Worm (Caenorhabditis elegans) whole organism, young adult: ENCODE results near the gene cdh-4.

Source experiments
- B0035.1 ChIP-seq: sonication (generic microtip); optimal IDR thresholded peaks from 2 replicates; lab custom pipeline; 2016; ENCODE audit warnings: missing genetic modification characterization, mild to moderate bottlenecking, missing compliant biosample characterization, missing genotype, missing genetic modification reagents
- B0336.3 ChIP-seq: fragments of 200-800 bp; sonication (Bioruptor generic); IDR thresholded peaks from 2 replicates; pipeline ENCODE4 v1.3.6; 2022; ENCODE audit warnings: missing genetic modification characterization, missing compliant biosample characterization
- C17E4.6 ChIP-seq: fragments of 200-800 bp; sonication (Bioruptor generic); IDR thresholded peaks from 2 replicates; pipeline ENCODE4 v1.3.6; 2022; ENCODE audit warnings: missing genetic modification reagents, missing genetic modification characterization, missing compliant biosample characterization
- F33H1.4 ChIP-seq: fragments of 200-800 bp; sonication (Bioruptor generic); IDR thresholded peaks from 2 replicates; pipeline ENCODE4 v1.3.6; 2022; ENCODE audit warnings: missing genetic modification reagents, missing genetic modification characterization, missing compliant biosample characterization
- F37B4.10 ChIP-seq: fragments of 200-800 bp; sonication (Bioruptor generic); IDR thresholded peaks from 2 replicates; pipeline ENCODE4 v1.3.6; 2022; ENCODE audit warnings: missing genetic modification characterization, missing compliant biosample characterization
- F49E8.2 ChIP-seq: sonication (generic microtip); optimal IDR thresholded peaks from 3 replicates; lab custom pipeline; 2017; ENCODE audit warnings: missing genetic modification characterization, mild to moderate bottlenecking, missing compliant biosample characterization, antibody characterized with exemption, moderate library complexity; ENCODE audit not compliant: insufficient read depth
- F57C9.4 ChIP-seq: sonication (generic microtip); optimal IDR thresholded peaks from 2 replicates; lab custom pipeline; 2017; ENCODE audit warnings: mild to moderate bottlenecking, missing genetic modification characterization, missing compliant biosample characterization
- K12H6.12 ChIP-seq: fragments of 200-800 bp; sonication (Bioruptor generic); optimal IDR thresholded peaks from 2 replicates; lab custom pipeline; 2018; ENCODE audit warnings: mild to moderate bottlenecking, missing genetic modification characterization, missing compliant biosample characterization
- T07F8.4 ChIP-seq: sonication (generic microtip); optimal IDR thresholded peaks from 2 replicates; lab custom pipeline; 2016; ENCODE audit warnings: mild to moderate bottlenecking, missing genetic modification characterization, moderate library complexity, missing compliant biosample characterization
- Y53G8AR.9 ChIP-seq: fragments of 200-800 bp; sonication (Bioruptor generic); conservative IDR thresholded peaks from 2 replicates; pipeline ENCODE4 v1.3.6; 2022; ENCODE audit warnings: missing genetic modification reagents, missing genetic modification characterization, missing compliant biosample characterization
- Y79H2A.3 ChIP-seq: fragments of 200-800 bp; sonication (Bioruptor generic); conservative IDR thresholded peaks from 2 replicates; pipeline ENCODE4 v1.3.6; 2022; ENCODE audit warnings: missing genetic modification reagents, missing genetic modification characterization, missing compliant biosample characterization
- aptf-2 ChIP-seq: fragments of 200-800 bp; sonication (Bioruptor generic); conservative IDR thresholded peaks from 2 replicates; pipeline ENCODE4 v1.3.6; 2022; ENCODE audit warnings: missing genetic modification reagents, missing genetic modification characterization, missing compliant biosample characterization
- aptf-3 ChIP-seq: fragments of 200-800 bp; sonication (Bioruptor generic); IDR thresholded peaks from 2 replicates; pipeline ENCODE4 v1.3.6; 2022; ENCODE audit warnings: missing genetic modification characterization, missing compliant biosample characterization
- atf-7 ChIP-seq: sonication (generic microtip); optimal IDR thresholded peaks from 2 replicates; lab custom pipeline; 2017; ENCODE audit warnings: mild to moderate bottlenecking, missing genetic modification characterization, missing compliant biosample characterization
- attf-6 ChIP-seq: fragments of 200-800 bp; sonication (Bioruptor generic); IDR thresholded peaks from 2 replicates; pipeline ENCODE4 v1.3.6; 2022; ENCODE audit warnings: missing genetic modification reagents, missing genetic modification characterization, missing compliant biosample characterization
- ccch-3 ChIP-seq: fragments of 200-800 bp; sonication (Bioruptor generic); optimal IDR thresholded peaks from 2 replicates; lab custom pipeline; 2018; ENCODE audit warnings: mild to moderate bottlenecking, missing genetic modification characterization, missing compliant biosample characterization
- ceh-100 ChIP-seq: fragments of 200-800 bp; sonication (Bioruptor generic); IDR thresholded peaks from 2 replicates; pipeline ENCODE4 v1.3.6; 2022; ENCODE audit warnings: missing genetic modification reagents, missing genetic modification characterization, missing compliant biosample characterization
- ceh-27 ChIP-seq: fragments of 200-800 bp; sonication (Bioruptor generic); optimal IDR thresholded peaks from 2 replicates; lab custom pipeline; 2018; ENCODE audit warnings: mild to moderate bottlenecking, missing genetic modification characterization, moderate library complexity, missing compliant biosample characterization
- ceh-40 ChIP-seq: fragments of 200-800 bp; sonication (Bioruptor generic); IDR thresholded peaks from 2 replicates; pipeline ENCODE4 v1.3.6; 2022; ENCODE audit warnings: missing genetic modification characterization, missing compliant biosample characterization
- chd-7 ChIP-seq: sonication (generic microtip); optimal IDR thresholded peaks from 2 replicates; lab custom pipeline; 2016; ENCODE audit warnings: mild to moderate bottlenecking, missing genetic modification characterization, moderate library complexity, missing compliant biosample characterization
- dpl-1 ChIP-seq: fragments of 150-350 bp; optimal IDR thresholded peaks from 2 replicates; lab custom pipeline; 2014; ENCODE audit warnings: missing biosample characterization, missing genetic modification reagents, missing genetic modification characterization
- egrh-3 ChIP-seq: fragments of 200-800 bp; sonication (Bioruptor generic); IDR thresholded peaks from 2 replicates; pipeline ENCODE4 v1.3.6; 2022; ENCODE audit warnings: missing genetic modification reagents, missing genetic modification characterization, missing compliant biosample characterization
- hlh-12 ChIP-seq: sonication (generic microtip); optimal IDR thresholded peaks from 2 replicates; lab custom pipeline; 2016; ENCODE audit warnings: missing genetic modification characterization, missing compliant biosample characterization
- hmg-1.2 ChIP-seq: fragments of 200-800 bp; sonication (Bioruptor generic); IDR thresholded peaks from 2 replicates; pipeline ENCODE4 v1.3.6; 2022; ENCODE audit warnings: missing genetic modification reagents, missing genetic modification characterization, missing compliant biosample characterization
- hmg-20 ChIP-seq: fragments of 200-800 bp; sonication (Bioruptor generic); IDR thresholded peaks from 2 replicates; pipeline ENCODE4 v1.3.6; 2022; ENCODE audit warnings: missing genetic modification reagents, missing genetic modification characterization, missing compliant biosample characterization
- hsf-1 ChIP-seq: fragments of 200-800 bp; sonication (Bioruptor generic); IDR thresholded peaks from 2 replicates; pipeline ENCODE4 v1.3.6; 2022; ENCODE audit warnings: missing genetic modification reagents, missing genetic modification characterization, missing compliant biosample characterization
- let-526 ChIP-seq: fragments of 200-800 bp; sonication (Bioruptor generic); IDR thresholded peaks from 2 replicates; pipeline ENCODE4 v1.3.6; 2022; ENCODE audit warnings: missing genetic modification reagents, missing genetic modification characterization, missing compliant biosample characterization
- lir-1 ChIP-seq: fragments of 200-800 bp; sonication (Bioruptor generic); conservative IDR thresholded peaks from 2 replicates; pipeline ENCODE4 v1.3.6; 2022; ENCODE audit warnings: missing genetic modification reagents, missing genetic modification characterization, missing compliant biosample characterization
- madf-3 ChIP-seq: fragments of 200-800 bp; sonication (Bioruptor generic); IDR thresholded peaks from 2 replicates; pipeline ENCODE4 v1.3.6; 2022; ENCODE audit warnings: missing genetic modification reagents, missing genetic modification characterization, missing compliant biosample characterization
- madf-6 ChIP-seq: fragments of 200-800 bp; sonication (Bioruptor generic); IDR thresholded peaks from 2 replicates; pipeline ENCODE4 v1.3.6; 2022; ENCODE audit warnings: missing genetic modification reagents, missing genetic modification characterization, missing compliant biosample characterization
- mel-28 ChIP-seq: sonication (generic microtip); optimal IDR thresholded peaks from 2 replicates; lab custom pipeline; 2016; ENCODE audit warnings: borderline replicate concordance, mild to moderate bottlenecking, missing genetic modification characterization, missing compliant biosample characterization
- mes-4 ChIP-seq: sonication (generic microtip); optimal IDR thresholded peaks from 2 replicates; lab custom pipeline; 2016; ENCODE audit warnings: missing genotype, missing genetic modification characterization, missing compliant biosample characterization
- nfyb-1 ChIP-seq: fragments of 200-800 bp; sonication (Bioruptor generic); IDR thresholded peaks from 2 replicates; pipeline ENCODE4 v1.3.6; 2022; ENCODE audit warnings: missing genetic modification reagents, missing genetic modification characterization, missing compliant biosample characterization
- nhr-120 ChIP-seq: fragments of 200-800 bp; sonication (Bioruptor generic); IDR thresholded peaks from 2 replicates; pipeline ENCODE4 v1.3.6; 2022; ENCODE audit warnings: missing genetic modification characterization, missing compliant biosample characterization
- nhr-179 ChIP-seq: sonication (generic microtip); optimal IDR thresholded peaks from 2 replicates; lab custom pipeline; 2016; ENCODE audit warnings: mild to moderate bottlenecking, missing genetic modification characterization, missing compliant biosample characterization
- nhr-27 ChIP-seq: fragments of 200-800 bp; sonication (Bioruptor generic); optimal IDR thresholded peaks from 2 replicates; lab custom pipeline; 2018; ENCODE audit warnings: mild to moderate bottlenecking, missing genetic modification characterization, moderate library complexity, missing compliant biosample characterization
- pbrm-1 ChIP-seq: fragments of 200-800 bp; sonication (Bioruptor generic); IDR thresholded peaks from 2 replicates; pipeline ENCODE4 v1.3.6; 2022; ENCODE audit warnings: missing genetic modification reagents, missing genetic modification characterization, missing compliant biosample characterization
- sdz-38 ChIP-seq: sonication (generic microtip); optimal IDR thresholded peaks from 2 replicates; lab custom pipeline; 2016; ENCODE audit warnings: missing genotype, missing genetic modification characterization, missing compliant biosample characterization
- snpc-1.3 ChIP-seq: sonication (generic microtip); optimal IDR thresholded peaks from 2 replicates; lab custom pipeline; 2017; ENCODE audit warnings: missing genetic modification characterization, mild to moderate bottlenecking, missing compliant biosample characterization, antibody characterized with exemption, moderate library complexity, missing genotype, missing genetic modification reagents; ENCODE audit not compliant: insufficient read depth
- tbx-9 ChIP-seq: sonication (generic microtip); optimal IDR thresholded peaks from 2 replicates; lab custom pipeline; 2016; ENCODE audit warnings: borderline replicate concordance, missing genetic modification characterization, inconsistent platforms, missing compliant biosample characterization
- tlf-1 ChIP-seq: fragments of 200-800 bp; sonication (Bioruptor generic); optimal IDR thresholded peaks from 2 replicates; lab custom pipeline; 2018; ENCODE audit warnings: mild to moderate bottlenecking, missing genetic modification characterization, missing compliant biosample characterization
- xnd-1 ChIP-seq: sonication (generic microtip); optimal IDR thresholded peaks from 2 replicates; lab custom pipeline; 2016; ENCODE audit warnings: missing genotype, missing genetic modification reagents, missing genetic modification characterization, missing compliant biosample characterization
- zfh-2 ChIP-seq: fragments of 200-800 bp; sonication (Bioruptor generic); conservative IDR thresholded peaks from 2 replicates; pipeline ENCODE4 v1.3.6; 2022; ENCODE audit warnings: missing genetic modification reagents, missing genetic modification characterization, missing compliant biosample characterization
- zim-3 ChIP-seq: sonication (generic microtip); optimal IDR thresholded peaks from 2 replicates; lab custom pipeline; 2017; ENCODE audit warnings: mild to moderate bottlenecking, missing genetic modification characterization, moderate library complexity, missing compliant biosample characterization
- ztf-22 ChIP-seq: fragments of 200-800 bp; sonication (Bioruptor generic); optimal IDR thresholded peaks from 2 replicates; lab custom pipeline; 2018; ENCODE audit warnings: mild to moderate bottlenecking, missing genetic modification characterization, moderate library complexity, missing compliant biosample characterization
- ztf-25 ChIP-seq: fragments of 200-800 bp; sonication (Bioruptor generic); IDR thresholded peaks from 2 replicates; pipeline ENCODE4 v1.3.6; 2022; ENCODE audit warnings: missing genetic modification reagents, missing genetic modification characterization, missing compliant biosample characterization
- ztf-28 ChIP-seq: fragments of 200-800 bp; sonication (Bioruptor generic); IDR thresholded peaks from 2 replicates; pipeline ENCODE4 v1.3.6; 2022; ENCODE audit warnings: missing genetic modification reagents, missing genetic modification characterization, missing compliant biosample characterization
- ztf-6 ChIP-seq: fragments of 200-800 bp; sonication (Bioruptor generic); IDR thresholded peaks from 2 replicates; pipeline ENCODE4 v1.3.6; 2022; ENCODE audit warnings: missing genetic modification reagents, missing genetic modification characterization, missing compliant biosample characterization

cdh-4 gene

DNA sequence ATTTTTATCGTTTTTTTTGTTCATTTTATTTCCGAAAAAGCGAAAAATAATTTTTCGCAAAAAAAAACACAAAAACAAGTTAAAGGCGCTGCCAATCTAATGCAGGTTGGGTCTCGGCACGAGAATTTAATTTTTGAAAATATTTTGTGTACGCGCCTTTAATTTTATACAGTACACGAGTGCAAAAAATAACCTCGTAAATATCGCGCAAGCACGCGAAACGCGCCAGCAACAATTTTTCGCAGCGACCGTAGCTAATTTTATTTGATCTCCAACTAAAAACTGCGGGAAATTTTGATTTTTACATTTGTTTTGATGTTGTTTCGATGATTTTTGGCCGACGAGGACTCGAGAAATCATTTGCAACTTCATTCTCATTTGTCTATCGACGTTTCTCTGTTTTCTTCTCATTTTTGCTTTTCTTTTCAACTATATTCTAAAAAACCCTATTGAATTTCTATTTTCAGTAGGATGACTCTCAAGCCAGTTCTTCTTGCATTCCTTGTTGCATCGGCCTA lies 31.2 kb upstream of the cdh-4 start, which contains the start of gene cpg-1 (continued):
- TF ChIP-seq aptf-3 (GFP tag; lab: Robert Waterston, UW) (no peak), nfyb-1 (peak; percentile 75), Y79H2A.3 (peak; percentile 96), madf-3 (GFP tag; lab: Robert Waterston, UW) (no peak; the same call in 1 of the 2 replicates), chd-7 (tag; lab: Kevin White, UChicago) (no peak), hmg-1.2 (peak; percentile 75), snpc-1.3 (tag; lab: Kevin White, UChicago) (peak; percentile 97), ztf-25 (GFP tag; lab: Robert Waterston, UW) (0 out of 2 replicates have a peak, but pooled peaks have one; percentile 42), lir-1 (GFP tag; lab: Robert Waterston, UW) (peak; percentile 93), nhr-27 (no peak), ccch-3 (no peak), B0035.1 (tag; lab: Kevin White, UChicago) (no peak), Y53G8AR.9 (no peak; the same call in 1 of the 2 replicates), B0336.3 (GFP tag; lab: Robert Waterston, UW) (peak; percentile 53), T07F8.4 (no peak), let-526 (GFP tag; lab: Robert Waterston, UW) (no peak), ceh-100 (GFP tag; lab: Robert Waterston, UW) (peak; percentile 76), hlh-12 (tag; lab: Kevin White, UChicago) (no peak), dpl-1 (GFP tag; lab: Kevin White, UChicago) (peak; percentile 98), ceh-27 (GFP tag; lab: Kevin White, UChicago) (no peak), ztf-28 (GFP tag; lab: Robert Waterston, UW) (peak; percentile 98), aptf-2 (GFP tag; lab: Robert Waterston, UW) (peak; percentile 35; the same call in 1 of the 2 replicates), ztf-22 (GFP tag; lab: Kevin White, UChicago) (no peak), sdz-38 (tag; lab: Kevin White, UChicago) (no peak), nhr-120 (GFP tag; lab: Robert Waterston, UW) (no peak), F57C9.4 (tag; lab: Kevin White, UChicago) (no peak), zim-3 (tag; lab: Kevin White, UChicago) (no peak), egrh-3 (GFP tag; lab: Robert Waterston, UW) (no peak), nhr-179 (tag; lab: Kevin White, UChicago) (no peak), hsf-1 (GFP tag; lab: Robert Waterston, UW) (peak; percentile 95), ztf-6 (GFP tag; lab: Robert Waterston, UW) (no peak), F37B4.10 (0 out of 2 replicates have a peak, but pooled peaks have one; percentile 23), zfh-2 (GFP tag; lab: Robert Waterston, UW) (no peak), F33H1.4 (GFP tag; lab: Robert Waterston, UW) (peak; percentile 99), attf-6 (peak; percentile 91), mel-28 (no peak), atf-7 (tag; lab: Kevin White, UChicago) (no peak), madf-6 (GFP tag; lab: Robert Waterston, UW) (peak; percentile 100), C17E4.6 (peak; percentile 98), pbrm-1 (GFP tag; lab: Robert Waterston, UW) (peak; percentile 91), xnd-1 (peak; percentile 100), F49E8.2 (tag; lab: Kevin White, UChicago) (peak; percentile 98), ceh-40 (no peak), hmg-20 (peak; percentile 60; the same call in 1 of the 2 replicates), tlf-1 (GFP tag; lab: Kevin White, UChicago) (peak; percentile 99), tbx-9 (tag; lab: Kevin White, UChicago) (no peak), K12H6.12 (no peak), mes-4 (tag; lab: Kevin White, UChicago) (peak; percentile 29)
